Fruit fly (Drosophila melanogaster) whole organism, prepupa: ENCODE measurements around the gene CROT.

Experiments used
- CG6792 ChIP-seq: fragments of 200-800 bp; sonication (Bioruptor generic); optimal IDR thresholded peaks from 3 replicates; lab custom pipeline; 2016; ENCODE audit warnings: missing biosample characterization, missing genetic modification characterization
- Eip93F ChIP-seq: fragments of 200-800 bp; sonication (Bioruptor generic); optimal IDR thresholded peaks from 2 replicates; lab custom pipeline; 2016; ENCODE audit warnings: missing biosample characterization, mild to moderate bottlenecking, missing genetic modification characterization
- Hr4 ChIP-seq: fragments of 200-800 bp; sonication (Bioruptor generic); optimal IDR thresholded peaks from 3 replicates; lab custom pipeline; 2016; ENCODE audit warnings: missing biosample characterization, missing genetic modification characterization
- cyc ChIP-seq: fragments of 200-800 bp; sonication (Bioruptor generic); optimal IDR thresholded peaks from 3 replicates; lab custom pipeline; 2016; ENCODE audit warnings: missing biosample characterization, missing genetic modification characterization

DNA sequence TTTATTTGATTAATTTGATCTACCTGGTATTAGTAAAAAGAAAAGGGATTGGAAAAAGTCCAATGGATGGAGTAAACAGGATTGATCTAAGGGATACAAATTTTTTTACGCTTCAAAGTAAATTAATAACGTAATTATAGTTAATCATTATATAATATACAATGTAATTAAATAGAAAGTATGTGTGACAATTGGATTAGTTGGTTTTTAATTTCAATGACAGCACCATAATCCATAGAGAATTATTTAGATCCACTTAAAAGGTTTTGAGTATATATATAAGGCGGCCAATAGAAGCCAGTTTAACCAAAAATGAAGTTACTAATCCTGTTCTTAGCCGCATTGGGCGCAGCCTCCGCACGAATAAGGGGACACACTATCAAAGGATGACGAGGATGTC is 12.0 kb downstream of the CROT start, which contains the start of gene Acp98AB:
- TF ChIP-seq CG6792 (GFP tag; lab: Kevin White, UChicago) (no peak), cyc (no peak), Hr4 (GFP tag; lab: Kevin White, UChicago) (no peak), Eip93F (GFP tag; lab: Kevin White, UChicago) (no peak)
